Worm (Caenorhabditis elegans): Measurements from ENCODE around the gene F33D4.4.
A peak's percentile ranks its signal among the peaks of the same experiment; 100 is the strongest.

Gene F33D4.4

ce11 chrIV:7710824-7711223 is 4.1 kb upstream of the F33D4.4 start, which contains the start of gene nhr-8 (continued):
- TF ChIP-seq zag-1 (tag; optimal IDR thresholded peaks at IDR 0.05) = no peak
- TF ChIP-seq T20F7.1 (GFP tag; optimal IDR thresholded peaks at IDR 0.05) = peak; percentile 51
- TF ChIP-seq pqm-1 (tag; optimal IDR thresholded peaks at IDR 0.05) = peak; percentile 97
- TF ChIP-seq dve-1 (tag; optimal IDR thresholded peaks at IDR 0.05; ENCODE audit: insufficient read depth) = peak; percentile 92
- no peak for TF ChIP-seq madf-5 (GFP tag; IDR thresholded peaks at IDR 0.05)
- TF ChIP-seq rbr-2 (tag; optimal IDR thresholded peaks at IDR 0.05) = no peak
- peak; percentile 17 for TF ChIP-seq mes-2 (tag; optimal IDR thresholded peaks at IDR 0.05; ENCODE audit: poor library complexity, severe bottlenecking)
- TF ChIP-seq hlh-30 (tag; optimal IDR thresholded peaks at IDR 0.05; ENCODE audit: insufficient read depth) = peak; percentile 23
- no peak for TF ChIP-seq zip-2 (tag; optimal IDR thresholded peaks at IDR 0.05)
- TF ChIP-seq nhr-77 (tag; optimal IDR thresholded peaks at IDR 0.05) = peak; percentile 63
- no peak for TF ChIP-seq skn-1 (tag; optimal IDR thresholded peaks at IDR 0.05)
- 0 out of 2 replicates have a peak, but pooled peaks have one; percentile 29 for TF ChIP-seq saeg-2 (GFP tag; IDR thresholded peaks at IDR 0.05)
- peak; percentile 87 for TF ChIP-seq hlh-11 (tag; optimal IDR thresholded peaks at IDR 0.05)
- TF ChIP-seq ama-1 (optimal IDR thresholded peaks at IDR 0.05) = no peak
- peak; percentile 81 for TF ChIP-seq php-3 (GFP tag; IDR thresholded peaks at IDR 0.05)
- TF ChIP-seq unc-39 (tag; optimal IDR thresholded peaks at IDR 0.05) = no peak
- TF ChIP-seq snpc-1.2 (GFP tag; IDR thresholded peaks at IDR 0.05) = no peak
- TF ChIP-seq unc-130 (GFP tag; optimal IDR thresholded peaks at IDR 0.05) = no peak
- TF ChIP-seq F49E8.2 (tag; optimal IDR thresholded peaks at IDR 0.05; ENCODE audit: borderline replicate concordance) = no peak
- no peak for TF ChIP-seq nhr-42 (GFP tag; IDR thresholded peaks at IDR 0.05)
- no peak for TF ChIP-seq duxl-1 (tag; optimal IDR thresholded peaks at IDR 0.05; ENCODE audit: poor library complexity)
- TF ChIP-seq spr-3 (GFP tag; optimal IDR thresholded peaks at IDR 0.05) = no peak
- TF ChIP-seq ZK337.2 (GFP tag; IDR thresholded peaks at IDR 0.05) = no peak
- TF ChIP-seq lsy-2 (tag; optimal IDR thresholded peaks at IDR 0.05) = peak in 1 of 2 experiments; percentile 29
- no peak for TF ChIP-seq zfp-2 (tag; optimal IDR thresholded peaks at IDR 0.05)
- TF ChIP-seq unc-62 (GFP tag; optimal IDR thresholded peaks at IDR 0.05 in 1 of 2) = no peak
- no peak for TF ChIP-seq unc-62 (tag; optimal IDR thresholded peaks at IDR 0.05)
- peak; percentile 67 for TF ChIP-seq lin-1 (GFP tag; IDR thresholded peaks at IDR 0.05)
- peak; percentile 15 for TF ChIP-seq nhr-48 (tag; optimal IDR thresholded peaks at IDR 0.05)
- TF ChIP-seq ZK546.5 (tag; optimal IDR thresholded peaks at IDR 0.05) = no peak
- no peak for TF ChIP-seq Y48G9A.11 (GFP tag; IDR thresholded peaks at IDR 0.05)
- peak; percentile 2 for TF ChIP-seq ztf-7 (tag; optimal IDR thresholded peaks at IDR 0.05)

- TF ChIP-seq ces-1 (GFP tag; optimal IDR thresholded peaks at IDR 0.05) (peak; percentile 1), pha-4 (GFP tag; IDR thresholded peaks at IDR 0.05) (no peak), pha-4 (tag; optimal IDR thresholded peaks at IDR 0.05) (peak; percentile 53), dmd-8 (GFP tag; IDR thresholded peaks at IDR 0.05) (no peak), zfp-2 (tag; optimal IDR thresholded peaks at IDR 0.05) (no peak), php-3 (GFP tag; IDR thresholded peaks at IDR 0.05) (no peak), nhr-42 (GFP tag; IDR thresholded peaks at IDR 0.05) (no peak), ctbp-1 (GFP tag; IDR thresholded peaks at IDR 0.05) (no peak), madf-5 (GFP tag; IDR thresholded peaks at IDR 0.05) (no peak), rbr-2 (tag; optimal IDR thresholded peaks at IDR 0.05) (peak; percentile 38), unc-130 (GFP tag; optimal IDR thresholded peaks at IDR 0.05) (peak; percentile 10), daf-16 (GFP tag; optimal IDR thresholded peaks at IDR 0.05) (no peak), daf-16 (tag; optimal IDR thresholded peaks at IDR 0.05) (peak; percentile 34), lim-7 (GFP tag; IDR thresholded peaks at IDR 0.05) (no peak), ztf-7 (tag; optimal IDR thresholded peaks at IDR 0.05) (peak; percentile 28), pqm-1 (tag; optimal IDR thresholded peaks at IDR 0.05) (no peak), tag-97 (GFP tag; IDR thresholded peaks at IDR 0.05) (no peak), saeg-2 (GFP tag; IDR thresholded peaks at IDR 0.05) (no peak), cey-2 (tag; optimal IDR thresholded peaks at IDR 0.05; ENCODE audit: borderline replicate concordance, insufficient read depth) (no peak), mes-2 (tag; optimal IDR thresholded peaks at IDR 0.05; ENCODE audit: poor library complexity, severe bottlenecking) (peak; percentile 84), attf-4 (tag; optimal IDR thresholded peaks at IDR 0.05) (no peak), zip-11 (GFP tag; IDR thresholded peaks at IDR 0.05) (no peak), dmd-6 (GFP tag; IDR thresholded peaks at IDR 0.05) (no peak), Y105C5A.15 (GFP tag; IDR thresholded peaks at IDR 0.05) (no peak), F10B5.3 (tag; optimal IDR thresholded peaks at IDR 0.05) (no peak), F37D6.2 (tag; optimal IDR thresholded peaks at IDR 0.05) (no peak), lin-1 (GFP tag; IDR thresholded peaks at IDR 0.05) (no peak), hlh-30 (tag; optimal IDR thresholded peaks at IDR 0.05; ENCODE audit: insufficient read depth) (peak; percentile 24), zag-1 (tag; optimal IDR thresholded peaks at IDR 0.05) (no peak), mep-1 (tag; optimal IDR thresholded peaks at IDR 0.05) (peak; percentile 69), F49E8.2 (tag; optimal IDR thresholded peaks at IDR 0.05; ENCODE audit: borderline replicate concordance) (no peak), ceh-82 (tag; optimal IDR thresholded peaks at IDR 0.05) (no peak)
Observed at ce11 chrIV:7709701-7710100, 3.0 kb upstream of the F33D4.4 start, which contains the start of the genes mrpl-1, emc-6 and mrps-24. TSS of gene mrpl-1 (minus strand) at chrIV:7709701. TSS of gene emc-6 (minus strand) at chrIV:7709736. TSS of gene mrps-24 (plus strand) at chrIV:7710045.

Measured in whole organism, L4 larva.